Worm (Caenorhabditis elegans) whole organism, young adult: ENCODE data around the gene lgc-49.
A peak's percentile ranks its signal among the peaks of the same experiment; 100 is the strongest.

Source experiments
- B0035.1 ChIP-seq: sonication (generic microtip); optimal IDR thresholded peaks from 2 replicates; lab custom pipeline; 2016; ENCODE audit warnings: missing genetic modification characterization, mild to moderate bottlenecking, missing compliant biosample characterization, missing genotype, missing genetic modification reagents
- C17E4.6 ChIP-seq: fragments of 200-800 bp; sonication (Bioruptor generic); IDR thresholded peaks from 2 replicates; pipeline ENCODE4 v1.3.6; 2022; ENCODE audit warnings: missing genetic modification reagents, missing genetic modification characterization, missing compliant biosample characterization
- D2030.7 ChIP-seq: fragments of 200-800 bp; sonication (Bioruptor generic); IDR thresholded peaks from 2 replicates; pipeline ENCODE4 v1.3.6; 2022; ENCODE audit warnings: missing genetic modification reagents, missing genetic modification characterization, missing compliant biosample characterization
- F23B12.7 ChIP-seq: sonication (generic microtip); optimal IDR thresholded peaks from 2 replicates; lab custom pipeline; 2017; ENCODE audit warnings: missing genetic modification characterization, mild to moderate bottlenecking, missing compliant biosample characterization, antibody characterized with exemption, moderate library complexity; ENCODE audit not compliant: insufficient read depth
- F57A8.1 ChIP-seq: fragments of 200-800 bp; sonication (Bioruptor generic); optimal IDR thresholded peaks from 2 replicates; lab custom pipeline; 2018; ENCODE audit warnings: mild to moderate bottlenecking, missing genetic modification characterization, moderate library complexity, missing compliant biosample characterization
- K11D2.4 ChIP-seq: fragments of 200-800 bp; sonication (Bioruptor generic); IDR thresholded peaks from 2 replicates; pipeline ENCODE4 v1.3.6; 2022; ENCODE audit warnings: missing genetic modification reagents, missing genetic modification characterization, missing compliant biosample characterization
- Y67H2A.10 ChIP-seq: fragments of 200-800 bp; sonication (Bioruptor generic); conservative IDR thresholded peaks from 2 replicates; pipeline ENCODE4 v1.3.6; 2022; ENCODE audit warnings: missing genetic modification reagents, missing genetic modification characterization, missing compliant biosample characterization
- Y79H2A.3 ChIP-seq: fragments of 200-800 bp; sonication (Bioruptor generic); conservative IDR thresholded peaks from 2 replicates; pipeline ENCODE4 v1.3.6; 2022; ENCODE audit warnings: missing genetic modification reagents, missing genetic modification characterization, missing compliant biosample characterization
- akir-1 ChIP-seq: fragments of 200-800 bp; sonication (Bioruptor generic); optimal IDR thresholded peaks from 2 replicates; lab custom pipeline; 2018; ENCODE audit warnings: mild to moderate bottlenecking, missing genetic modification characterization, moderate library complexity, missing compliant biosample characterization
- aptf-3 ChIP-seq: fragments of 200-800 bp; sonication (Bioruptor generic); IDR thresholded peaks from 2 replicates; pipeline ENCODE4 v1.3.6; 2022; ENCODE audit warnings: missing genetic modification characterization, missing compliant biosample characterization
- attf-6 ChIP-seq: fragments of 200-800 bp; sonication (Bioruptor generic); IDR thresholded peaks from 2 replicates; pipeline ENCODE4 v1.3.6; 2022; ENCODE audit warnings: missing genetic modification reagents, missing genetic modification characterization, missing compliant biosample characterization
- bed-1 ChIP-seq: fragments of 200-800 bp; sonication (Bioruptor generic); IDR thresholded peaks from 2 replicates; pipeline ENCODE4 v1.3.6; 2022; ENCODE audit warnings: missing genetic modification reagents, missing genetic modification characterization, missing compliant biosample characterization
- bed-2 ChIP-seq: fragments of 200-800 bp; sonication (Bioruptor generic); IDR thresholded peaks from 2 replicates; pipeline ENCODE4 v1.3.6; 2022; ENCODE audit warnings: missing genetic modification reagents, missing genetic modification characterization, missing compliant biosample characterization
- cebp-2 ChIP-seq: fragments of 200-800 bp; sonication (Bioruptor generic); IDR thresholded peaks from 2 replicates; pipeline ENCODE4 v1.3.6; 2022; ENCODE audit warnings: missing genetic modification characterization, missing compliant biosample characterization
- ceh-100 ChIP-seq: fragments of 200-800 bp; sonication (Bioruptor generic); IDR thresholded peaks from 2 replicates; pipeline ENCODE4 v1.3.6; 2022; ENCODE audit warnings: missing genetic modification reagents, missing genetic modification characterization, missing compliant biosample characterization
- ceh-40 ChIP-seq: fragments of 200-800 bp; sonication (Bioruptor generic); IDR thresholded peaks from 2 replicates; pipeline ENCODE4 v1.3.6; 2022; ENCODE audit warnings: missing genetic modification characterization, missing compliant biosample characterization
- ceh-91 ChIP-seq: fragments of 200-800 bp; sonication (Bioruptor generic); IDR thresholded peaks from 2 replicates; pipeline ENCODE4 v1.3.6; 2022; ENCODE audit warnings: missing genetic modification reagents, missing genetic modification characterization, missing compliant biosample characterization
- dpl-1 ChIP-seq: fragments of 150-350 bp; optimal IDR thresholded peaks from 2 replicates; lab custom pipeline; 2014; ENCODE audit warnings: missing biosample characterization, missing genetic modification reagents, missing genetic modification characterization
- efl-1 ChIP-seq: fragments of 150-350 bp; optimal IDR thresholded peaks from 2 replicates; lab custom pipeline; 2014; ENCODE audit warnings: missing biosample characterization, missing genetic modification reagents, missing genetic modification characterization
- ekl-4 ChIP-seq: fragments of 200-800 bp; sonication (Bioruptor generic); IDR thresholded peaks from 2 replicates; pipeline ENCODE4 v1.3.6; 2022; ENCODE audit warnings: missing genetic modification reagents, missing genetic modification characterization, missing compliant biosample characterization
- ets-4 ChIP-seq: fragments of 200-800 bp; sonication (Bioruptor generic); optimal IDR thresholded peaks from 2 replicates; lab custom pipeline; 2018; ENCODE audit warnings: mild to moderate bottlenecking, missing genetic modification characterization, missing compliant biosample characterization
- gei-17 ChIP-seq: fragments of 200-800 bp; sonication (Bioruptor generic); optimal IDR thresholded peaks from 2 replicates; lab custom pipeline; 2018; ENCODE audit warnings: mild to moderate bottlenecking, missing genetic modification characterization, missing compliant biosample characterization
- hmg-1.2 ChIP-seq: fragments of 200-800 bp; sonication (Bioruptor generic); IDR thresholded peaks from 2 replicates; pipeline ENCODE4 v1.3.6; 2022; ENCODE audit warnings: missing genetic modification reagents, missing genetic modification characterization, missing compliant biosample characterization
- hrde-1 ChIP-seq: sonication (generic microtip); optimal IDR thresholded peaks from 2 replicates; lab custom pipeline; 2016; ENCODE audit warnings: missing genetic modification characterization, mild to moderate bottlenecking, missing compliant biosample characterization, moderate library complexity, missing genotype, missing genetic modification reagents, borderline replicate concordance
- hsf-1 ChIP-seq: fragments of 200-800 bp; sonication (Bioruptor generic); IDR thresholded peaks from 2 replicates; pipeline ENCODE4 v1.3.6; 2022; ENCODE audit warnings: missing genetic modification reagents, missing genetic modification characterization, missing compliant biosample characterization
- let-607 ChIP-seq, 2 experiments: fragments of 200-800 bp in 1 of 2; sonication (Bioruptor generic) in 1 of 2; sonication (generic microtip) in 1 of 2; optimal IDR thresholded peaks; 2 replicates each; lab custom pipeline; 2016 to 2018; ENCODE audit warnings: mild to moderate bottlenecking in 2 of 2, missing compliant biosample characterization in 2 of 2, missing genetic modification characterization in 2 of 2, moderate library complexity in 2 of 2, missing genotype in 1 of 2
- lin-54 ChIP-seq: fragments of 200-800 bp; sonication (Bioruptor generic); optimal IDR thresholded peaks from 2 replicates; lab custom pipeline; 2018; ENCODE audit warnings: mild to moderate bottlenecking, missing genetic modification characterization, missing compliant biosample characterization
- madf-3 ChIP-seq: fragments of 200-800 bp; sonication (Bioruptor generic); IDR thresholded peaks from 2 replicates; pipeline ENCODE4 v1.3.6; 2022; ENCODE audit warnings: missing genetic modification reagents, missing genetic modification characterization, missing compliant biosample characterization
- madf-8 ChIP-seq: fragments of 200-800 bp; sonication (Bioruptor generic); conservative IDR thresholded peaks from 2 replicates; pipeline ENCODE4 v1.3.6; 2022; ENCODE audit warnings: missing genetic modification reagents, missing genetic modification characterization, missing compliant biosample characterization
- mcd-1 ChIP-seq: fragments of 200-800 bp; sonication (Bioruptor generic); IDR thresholded peaks from 2 replicates; pipeline ENCODE4 v1.3.6; 2022; ENCODE audit warnings: missing genetic modification reagents, missing genetic modification characterization, missing compliant biosample characterization
- nfya-2 ChIP-seq: fragments of 200-800 bp; sonication (Bioruptor generic); IDR thresholded peaks from 2 replicates; pipeline ENCODE4 v1.3.6; 2022; ENCODE audit warnings: missing genetic modification reagents, missing genetic modification characterization, missing compliant biosample characterization
- nfyb-1 ChIP-seq: fragments of 200-800 bp; sonication (Bioruptor generic); IDR thresholded peaks from 2 replicates; pipeline ENCODE4 v1.3.6; 2022; ENCODE audit warnings: missing genetic modification reagents, missing genetic modification characterization, missing compliant biosample characterization
- nhr-120 ChIP-seq: fragments of 200-800 bp; sonication (Bioruptor generic); IDR thresholded peaks from 2 replicates; pipeline ENCODE4 v1.3.6; 2022; ENCODE audit warnings: missing genetic modification characterization, missing compliant biosample characterization
- nhr-80 ChIP-seq: sonication (generic microtip); optimal IDR thresholded peaks from 2 replicates; lab custom pipeline; 2016; ENCODE audit warnings: missing genetic modification characterization, missing compliant biosample characterization
- nhr-90 ChIP-seq: sonication (generic microtip); optimal IDR thresholded peaks from 2 replicates; lab custom pipeline; 2016; ENCODE audit warnings: missing genotype, mild to moderate bottlenecking, missing genetic modification characterization, missing compliant biosample characterization
- pbrm-1 ChIP-seq: fragments of 200-800 bp; sonication (Bioruptor generic); IDR thresholded peaks from 2 replicates; pipeline ENCODE4 v1.3.6; 2022; ENCODE audit warnings: missing genetic modification reagents, missing genetic modification characterization, missing compliant biosample characterization
- pha-4 ChIP-seq: fragments of 150-350 bp; sonication (generic microtip); optimal IDR thresholded peaks from 2 replicates; lab custom pipeline; 2014; ENCODE audit warnings: missing biosample characterization, missing genetic modification reagents, missing genetic modification characterization
- rcor-1 ChIP-seq: fragments of 200-800 bp; sonication (Bioruptor generic); IDR thresholded peaks from 2 replicates; pipeline ENCODE4 v1.3.6; 2022; ENCODE audit warnings: missing genetic modification reagents, missing genetic modification characterization, missing compliant biosample characterization
- repo-1 ChIP-seq: sonication (generic microtip); optimal IDR thresholded peaks from 2 replicates; lab custom pipeline; 2017; ENCODE audit warnings: mild to moderate bottlenecking, missing genetic modification characterization, missing compliant biosample characterization
- sdz-38 ChIP-seq: sonication (generic microtip); optimal IDR thresholded peaks from 2 replicates; lab custom pipeline; 2016; ENCODE audit warnings: missing genotype, missing genetic modification characterization, missing compliant biosample characterization
- snpc-1.1 ChIP-seq: sonication (generic microtip); optimal IDR thresholded peaks from 2 replicates; lab custom pipeline; 2017; ENCODE audit warnings: missing genetic modification characterization, mild to moderate bottlenecking, missing compliant biosample characterization, antibody characterized with exemption, moderate library complexity, missing genotype, missing genetic modification reagents; ENCODE audit not compliant: insufficient read depth
- snpc-3.4 ChIP-seq: sonication (generic microtip); optimal IDR thresholded peaks from 2 replicates; lab custom pipeline; 2017; ENCODE audit warnings: missing genetic modification characterization, mild to moderate bottlenecking, missing compliant biosample characterization, antibody characterized with exemption, moderate library complexity, missing genotype, missing genetic modification reagents
- sptf-2 ChIP-seq: fragments of 200-800 bp; sonication (Bioruptor generic); optimal IDR thresholded peaks from 2 replicates; lab custom pipeline; 2018; ENCODE audit warnings: mild to moderate bottlenecking, missing genetic modification characterization, missing compliant biosample characterization
- tbp1 ChIP-seq: fragments of 200-800 bp; sonication (Bioruptor generic); optimal IDR thresholded peaks from 2 replicates; lab custom pipeline; 2018; ENCODE audit warnings: mild to moderate bottlenecking, missing genetic modification characterization, missing compliant biosample characterization
- unc-130 ChIP-seq: sonication (generic microtip); optimal IDR thresholded peaks from 2 replicates; lab custom pipeline; 2016; ENCODE audit warnings: missing genetic modification reagents, missing genetic modification characterization, missing compliant biosample characterization
- zim-3 ChIP-seq: sonication (generic microtip); optimal IDR thresholded peaks from 2 replicates; lab custom pipeline; 2017; ENCODE audit warnings: mild to moderate bottlenecking, missing genetic modification characterization, moderate library complexity, missing compliant biosample characterization
- ztf-25 ChIP-seq: fragments of 200-800 bp; sonication (Bioruptor generic); IDR thresholded peaks from 2 replicates; pipeline ENCODE4 v1.3.6; 2022; ENCODE audit warnings: missing genetic modification reagents, missing genetic modification characterization, missing compliant biosample characterization
- ztf-26 ChIP-seq: sonication (generic microtip); optimal IDR thresholded peaks from 2 replicates; lab custom pipeline; 2017; ENCODE audit warnings: missing genetic modification characterization, missing compliant biosample characterization

lgc-49 gene

ce11 chrV:11239187-11239725 is 48.2 kb downstream of the lgc-49 start, which contains the start of the genes dvc-1 and ima-1 (continued):
- TF ChIP-seq snpc-1.1 (tag; lab: Kevin White, UChicago) (peak; percentile 37), K11D2.4 (no peak), Y79H2A.3 (GFP tag; lab: Robert Waterston, UW) (peak; percentile 55; the same call in 1 of the 2 replicates), nhr-120 (GFP tag; lab: Robert Waterston, UW) (no peak), nhr-90 (no peak), F23B12.7 (tag; lab: Kevin White, UChicago) (no peak), pha-4 (tag; lab: Kevin White, UChicago) (no peak), rcor-1 (GFP tag; lab: Robert Waterston, UW) (peak; percentile 90), ceh-40 (GFP tag; lab: Robert Waterston, UW) (0 out of 2 replicates have a peak, but pooled peaks have one; percentile 41), D2030.7 (GFP tag; lab: Robert Waterston, UW) (peak; percentile 91), hmg-1.2 (GFP tag; lab: Robert Waterston, UW) (peak; percentile 70; the same call in 1 of the 2 replicates), ceh-100 (GFP tag; lab: Robert Waterston, UW) (peak; percentile 86), nfya-2 (GFP tag; lab: Robert Waterston, UW) (no peak), attf-6 (GFP tag; lab: Robert Waterston, UW) (peak; percentile 51; the same call in 1 of the 2 replicates), ets-4 (GFP tag; lab: Kevin White, UChicago) (no peak), snpc-3.4 (tag; lab: Kevin White, UChicago) (peak; percentile 76), repo-1 (no peak), nhr-80 (peak; percentile 45), pbrm-1 (GFP tag; lab: Robert Waterston, UW) (peak; percentile 60), cebp-2 (no peak), bed-1 (GFP tag; lab: Robert Waterston, UW) (no peak), ekl-4 (GFP tag; lab: Robert Waterston, UW) (peak; percentile 84), nfyb-1 (GFP tag; lab: Robert Waterston, UW) (0 out of 2 replicates have a peak, but pooled peaks have one; percentile 14), ztf-26 (tag; lab: Kevin White, UChicago) (no peak), ceh-91 (GFP tag; lab: Robert Waterston, UW) (peak; percentile 94), ztf-25 (GFP tag; lab: Robert Waterston, UW) (peak; percentile 86), let-607 (tag; optimal IDR thresholded peaks at IDR 0.05; lab: Kevin White, UChicago) (no peak), Y67H2A.10 (peak; percentile 77), dpl-1 (peak; percentile 88), unc-130 (peak; percentile 90), gei-17 (GFP tag; lab: Kevin White, UChicago) (no peak), aptf-3 (GFP tag; lab: Robert Waterston, UW) (no peak), zim-3 (tag; lab: Kevin White, UChicago) (no peak), hrde-1 (tag; lab: Kevin White, UChicago) (peak; percentile 35), efl-1 (peak; percentile 99), hsf-1 (peak; percentile 85; the same call in 1 of the 2 replicates), mcd-1 (GFP tag; lab: Robert Waterston, UW) (peak; percentile 78), tbp1 (GFP tag; lab: Kevin White, UChicago) (peak; percentile 63), C17E4.6 (GFP tag; lab: Robert Waterston, UW) (peak; percentile 93), madf-8 (GFP tag; lab: Robert Waterston, UW) (peak; percentile 93), sptf-2 (GFP tag; lab: Kevin White, UChicago) (no peak), madf-3 (GFP tag; lab: Robert Waterston, UW) (peak; percentile 92), bed-2 (GFP tag; lab: Robert Waterston, UW) (0 out of 2 replicates have a peak, but pooled peaks have one; percentile 62), sdz-38 (tag; lab: Kevin White, UChicago) (no peak), lin-54 (peak; percentile 84), B0035.1 (tag; lab: Kevin White, UChicago) (no peak), akir-1 (GFP tag; lab: Kevin White, UChicago) (no peak), F57A8.1 (GFP tag; lab: Kevin White, UChicago) (no peak)
